Worm (Caenorhabditis elegans): ENCODE measurements around the gene aat-1.
"Not testable (repeated sequence)": the region's sequence is repeated elsewhere in the genome, so short reads cannot be mapped to it uniquely, and the experiment has no call there.

- TF ChIP-seq ama-1 (optimal IDR thresholded peaks at IDR 0.05); ceh-36 (tag; optimal IDR thresholded peaks at IDR 0.05): not testable (repeated sequence)
These were observed 5.6 kb downstream of the aat-1 start, which contains the start of the genes F27C8.3 and F27C8.2 for ce11 chrIV:9595779-9596406.

Data from whole organism, early embryonic.